Fruit fly (Drosophila melanogaster): Measurements from ENCODE around the gene CG2150.

CG2150 gene

dm6 chr3R:31726286-31726685 lies 38.3 kb downstream of the CG2150 start:
- TF ChIP-seq pan (optimal IDR thresholded peaks at IDR 0.05) (no peak), Dif (GFP tag; optimal IDR thresholded peaks at IDR 0.05; ENCODE audit: partially characterized antibody) (no peak), OdsH (GFP tag; optimal IDR thresholded peaks at IDR 0.05) (no peak), Hr83 (GFP tag; optimal IDR thresholded peaks at IDR 0.05; ENCODE audit: poor library complexity, severe bottlenecking) (no peak), woc (GFP tag; optimal IDR thresholded peaks at IDR 0.05) (no peak), Myc (optimal IDR thresholded peaks at IDR 0.05) (no peak), N (GFP tag; optimal IDR thresholded peaks at IDR 0.05) (no peak), dl (GFP tag; optimal IDR thresholded peaks at IDR 0.05; ENCODE audit: insufficient read depth in 1 of 2, partially characterized antibody in 2 of 2) (no peak), Sp1 (GFP tag; optimal IDR thresholded peaks at IDR 0.05) (no peak), Hr78 (GFP tag; optimal IDR thresholded peaks at IDR 0.05) (no peak), tai (GFP tag; optimal IDR thresholded peaks at IDR 0.05) (no peak), jim (GFP tag; optimal IDR thresholded peaks at IDR 0.05) (no peak), dsf (GFP tag; optimal IDR thresholded peaks at IDR 0.05; ENCODE audit: borderline replicate concordance) (no peak), ey (GFP tag; optimal IDR thresholded peaks at IDR 0.05) (no peak), br (GFP tag; optimal IDR thresholded peaks at IDR 0.05) (no peak), fru (GFP tag; optimal IDR thresholded peaks at IDR 0.05) (no peak)

dm6 chr3R:31725486-31726227 lies 38.9 kb downstream of the CG2150 start:
- no peak for TF ChIP-seq sv (GFP tag; optimal IDR thresholded peaks at IDR 0.05)
- no peak for TF ChIP-seq OdsH (GFP tag; optimal IDR thresholded peaks at IDR 0.05)
- no peak for TF ChIP-seq tai (GFP tag; optimal IDR thresholded peaks at IDR 0.05)
- no peak for TF ChIP-seq Hr78 (GFP tag; optimal IDR thresholded peaks at IDR 0.05)
- TF ChIP-seq br (GFP tag; optimal IDR thresholded peaks at IDR 0.05): no peak
- TF ChIP-seq ey (GFP tag; optimal IDR thresholded peaks at IDR 0.05): no peak
- no peak for TF ChIP-seq sage (GFP tag; optimal IDR thresholded peaks at IDR 0.05)
- TF ChIP-seq usp (GFP tag; optimal IDR thresholded peaks at IDR 0.05): no peak
- TF ChIP-seq jim (GFP tag; optimal IDR thresholded peaks at IDR 0.05): no peak
- peak; percentile 85 for TF ChIP-seq Dif (GFP tag; optimal IDR thresholded peaks at IDR 0.05; ENCODE audit: partially characterized antibody)
- peak; percentile 67 for TF ChIP-seq Hnf4 (GFP tag; optimal IDR thresholded peaks at IDR 0.05)
- TF ChIP-seq N (GFP tag; optimal IDR thresholded peaks at IDR 0.05): no peak
- no peak for TF ChIP-seq woc (GFP tag; optimal IDR thresholded peaks at IDR 0.05)
- TF ChIP-seq Hr83 (GFP tag; optimal IDR thresholded peaks at IDR 0.05; ENCODE audit: poor library complexity, severe bottlenecking): peak; percentile 52
- peak; percentile 36 for TF ChIP-seq h (GFP tag; optimal IDR thresholded peaks at IDR 0.05)
- no peak for TF ChIP-seq Dfd (GFP tag; optimal IDR thresholded peaks at IDR 0.05)
- TF ChIP-seq psq (GFP tag; optimal IDR thresholded peaks at IDR 0.05): no peak
- TF ChIP-seq foxo (GFP tag; optimal IDR thresholded peaks at IDR 0.05): no peak
- TF ChIP-seq Vsx2 (GFP tag; optimal IDR thresholded peaks at IDR 0.05; ENCODE audit: partially characterized antibody): no peak
- peak; percentile 22 for TF ChIP-seq rgr (GFP tag; optimal IDR thresholded peaks at IDR 0.05)
- TF ChIP-seq Mio (GFP tag; optimal IDR thresholded peaks at IDR 0.05): no peak
- no peak for TF ChIP-seq Rel (GFP tag; optimal IDR thresholded peaks at IDR 0.05)
- peak; percentile 38 for TF ChIP-seq Rel (tag; optimal IDR thresholded peaks at IDR 0.05)
- TF ChIP-seq dl (GFP tag; optimal IDR thresholded peaks at IDR 0.05; ENCODE audit: insufficient read depth in 1 of 2, partially characterized antibody in 2 of 2): peak; percentile 24 to 32
- no peak for TF ChIP-seq Jra (GFP tag; optimal IDR thresholded peaks at IDR 0.05)
- TF ChIP-seq lola (GFP tag; optimal IDR thresholded peaks at IDR 0.05): no peak
- no peak for TF ChIP-seq CG32264 (GFP tag; optimal IDR thresholded peaks at IDR 0.05)
- peak; percentile 3 for TF ChIP-seq HLH106 (tag; optimal IDR thresholded peaks at IDR 0.05)
- no peak for TF ChIP-seq dsf (GFP tag; optimal IDR thresholded peaks at IDR 0.05; ENCODE audit: borderline replicate concordance)
- peak; percentile 11 for TF ChIP-seq fru (GFP tag; optimal IDR thresholded peaks at IDR 0.05)
- TF ChIP-seq brk (GFP tag; optimal IDR thresholded peaks at IDR 0.05): no peak
- no peak for TF ChIP-seq dmrt93B (GFP tag; optimal IDR thresholded peaks at IDR 0.05)
- peak; percentile 47 for TF ChIP-seq Sp1 (GFP tag; optimal IDR thresholded peaks at IDR 0.05)
- peak; percentile 25 for TF ChIP-seq GATAd (GFP tag; optimal IDR thresholded peaks at IDR 0.05)
- no peak for TF ChIP-seq pan (optimal IDR thresholded peaks at IDR 0.05)
- TF ChIP-seq CrebA (GFP tag; optimal IDR thresholded peaks at IDR 0.05; ENCODE audit: borderline replicate concordance): no peak
- no peak for TF ChIP-seq CG9705 (GFP tag; optimal IDR thresholded peaks at IDR 0.05)
- TF ChIP-seq Myc (optimal IDR thresholded peaks at IDR 0.05): no peak
- TF ChIP-seq Abd-B (GFP tag; optimal IDR thresholded peaks at IDR 0.05): no peak

Measured in whole organism, wandering third instar larva.